Worm (Caenorhabditis elegans) whole organism, young adult: ENCODE results near the gene polq-1.
A peak's percentile ranks its signal among the peaks of the same experiment; 100 is the strongest.

ENCODE experiments used
- B0336.3 ChIP-seq: fragments of 200-800 bp; sonication (Bioruptor generic); IDR thresholded peaks from 2 replicates; pipeline ENCODE4 v1.3.6; 2022; ENCODE audit warnings: missing genetic modification characterization, missing compliant biosample characterization
- D2030.7 ChIP-seq: fragments of 200-800 bp; sonication (Bioruptor generic); IDR thresholded peaks from 2 replicates; pipeline ENCODE4 v1.3.6; 2022; ENCODE audit warnings: missing genetic modification reagents, missing genetic modification characterization, missing compliant biosample characterization
- F22D6.2 ChIP-seq: sonication (generic microtip); optimal IDR thresholded peaks from 2 replicates; lab custom pipeline; 2016; ENCODE audit warnings: mild to moderate bottlenecking, missing genetic modification characterization, missing compliant biosample characterization
- F33H1.4 ChIP-seq: fragments of 200-800 bp; sonication (Bioruptor generic); IDR thresholded peaks from 2 replicates; pipeline ENCODE4 v1.3.6; 2022; ENCODE audit warnings: missing genetic modification reagents, missing genetic modification characterization, missing compliant biosample characterization
- F37B4.10 ChIP-seq: fragments of 200-800 bp; sonication (Bioruptor generic); IDR thresholded peaks from 2 replicates; pipeline ENCODE4 v1.3.6; 2022; ENCODE audit warnings: missing genetic modification characterization, missing compliant biosample characterization
- F57A8.1 ChIP-seq: fragments of 200-800 bp; sonication (Bioruptor generic); optimal IDR thresholded peaks from 2 replicates; lab custom pipeline; 2018; ENCODE audit warnings: mild to moderate bottlenecking, missing genetic modification characterization, moderate library complexity, missing compliant biosample characterization
- F57C9.4 ChIP-seq: sonication (generic microtip); optimal IDR thresholded peaks from 2 replicates; lab custom pipeline; 2017; ENCODE audit warnings: mild to moderate bottlenecking, missing genetic modification characterization, missing compliant biosample characterization
- K11D2.4 ChIP-seq: fragments of 200-800 bp; sonication (Bioruptor generic); IDR thresholded peaks from 2 replicates; pipeline ENCODE4 v1.3.6; 2022; ENCODE audit warnings: missing genetic modification reagents, missing genetic modification characterization, missing compliant biosample characterization
- Y53G8AR.9 ChIP-seq: fragments of 200-800 bp; sonication (Bioruptor generic); conservative IDR thresholded peaks from 2 replicates; pipeline ENCODE4 v1.3.6; 2022; ENCODE audit warnings: missing genetic modification reagents, missing genetic modification characterization, missing compliant biosample characterization
- Y56A3A.18 ChIP-seq: fragments of 200-800 bp; sonication (Bioruptor generic); IDR thresholded peaks from 2 replicates; pipeline ENCODE4 v1.3.6; 2022; ENCODE audit warnings: missing genetic modification reagents, missing genetic modification characterization, missing compliant biosample characterization
- attf-3 ChIP-seq: fragments of 200-800 bp; sonication (Bioruptor generic); conservative IDR thresholded peaks from 2 replicates; pipeline ENCODE4 v1.3.6; 2022; ENCODE audit warnings: missing genetic modification reagents, missing genetic modification characterization, missing compliant biosample characterization
- bed-2 ChIP-seq: fragments of 200-800 bp; sonication (Bioruptor generic); IDR thresholded peaks from 2 replicates; pipeline ENCODE4 v1.3.6; 2022; ENCODE audit warnings: missing genetic modification reagents, missing genetic modification characterization, missing compliant biosample characterization
- ceh-100 ChIP-seq: fragments of 200-800 bp; sonication (Bioruptor generic); IDR thresholded peaks from 2 replicates; pipeline ENCODE4 v1.3.6; 2022; ENCODE audit warnings: missing genetic modification reagents, missing genetic modification characterization, missing compliant biosample characterization
- ceh-40 ChIP-seq: fragments of 200-800 bp; sonication (Bioruptor generic); IDR thresholded peaks from 2 replicates; pipeline ENCODE4 v1.3.6; 2022; ENCODE audit warnings: missing genetic modification characterization, missing compliant biosample characterization
- dox-1 ChIP-seq: fragments of 200-800 bp; sonication (Bioruptor generic); IDR thresholded peaks from 2 replicates; pipeline ENCODE4 v1.3.6; 2022; ENCODE audit warnings: missing genetic modification reagents, missing genetic modification characterization, missing compliant biosample characterization
- dpl-1 ChIP-seq: fragments of 150-350 bp; optimal IDR thresholded peaks from 2 replicates; lab custom pipeline; 2014; ENCODE audit warnings: missing biosample characterization, missing genetic modification reagents, missing genetic modification characterization
- egrh-3 ChIP-seq: fragments of 200-800 bp; sonication (Bioruptor generic); IDR thresholded peaks from 2 replicates; pipeline ENCODE4 v1.3.6; 2022; ENCODE audit warnings: missing genetic modification reagents, missing genetic modification characterization, missing compliant biosample characterization
- let-607 ChIP-seq, 2 experiments: fragments of 200-800 bp in 1 of 2; sonication (Bioruptor generic) in 1 of 2; sonication (generic microtip) in 1 of 2; optimal IDR thresholded peaks; 2 replicates each; lab custom pipeline; 2016 to 2018; ENCODE audit warnings: mild to moderate bottlenecking in 2 of 2, missing compliant biosample characterization in 2 of 2, missing genetic modification characterization in 2 of 2, moderate library complexity in 2 of 2, missing genotype in 1 of 2
- lin-54 ChIP-seq: fragments of 200-800 bp; sonication (Bioruptor generic); optimal IDR thresholded peaks from 2 replicates; lab custom pipeline; 2018; ENCODE audit warnings: mild to moderate bottlenecking, missing genetic modification characterization, missing compliant biosample characterization
- lsy-27 ChIP-seq: sonication (generic microtip); optimal IDR thresholded peaks from 2 replicates; lab custom pipeline; 2017; ENCODE audit warnings: missing genetic modification characterization, mild to moderate bottlenecking, missing compliant biosample characterization, antibody characterized with exemption, missing genotype, borderline replicate concordance; ENCODE audit not compliant: insufficient read depth
- madf-6 ChIP-seq: fragments of 200-800 bp; sonication (Bioruptor generic); IDR thresholded peaks from 2 replicates; pipeline ENCODE4 v1.3.6; 2022; ENCODE audit warnings: missing genetic modification reagents, missing genetic modification characterization, missing compliant biosample characterization
- mes-4 ChIP-seq: sonication (generic microtip); optimal IDR thresholded peaks from 2 replicates; lab custom pipeline; 2016; ENCODE audit warnings: missing genotype, missing genetic modification characterization, missing compliant biosample characterization
- nfya-2 ChIP-seq: fragments of 200-800 bp; sonication (Bioruptor generic); IDR thresholded peaks from 2 replicates; pipeline ENCODE4 v1.3.6; 2022; ENCODE audit warnings: missing genetic modification reagents, missing genetic modification characterization, missing compliant biosample characterization
- nhr-27 ChIP-seq: fragments of 200-800 bp; sonication (Bioruptor generic); optimal IDR thresholded peaks from 2 replicates; lab custom pipeline; 2018; ENCODE audit warnings: mild to moderate bottlenecking, missing genetic modification characterization, moderate library complexity, missing compliant biosample characterization
- nhr-80 ChIP-seq: sonication (generic microtip); optimal IDR thresholded peaks from 2 replicates; lab custom pipeline; 2016; ENCODE audit warnings: missing genetic modification characterization, missing compliant biosample characterization
- rcor-1 ChIP-seq: fragments of 200-800 bp; sonication (Bioruptor generic); IDR thresholded peaks from 2 replicates; pipeline ENCODE4 v1.3.6; 2022; ENCODE audit warnings: missing genetic modification reagents, missing genetic modification characterization, missing compliant biosample characterization
- rpc-1 ChIP-seq, 2 experiments: fragments of 150-350 bp in 1 of 2; sonication (generic microtip) in 1 of 2; optimal IDR thresholded peaks; 2 replicates each; lab custom pipeline; 2014 to 2018; ENCODE audit warnings: missing biosample characterization in 1 of 2, missing genetic modification characterization in 1 of 2, missing genetic modification reagents in 1 of 2, missing genotype in 1 of 2
- sdz-38 ChIP-seq: sonication (generic microtip); optimal IDR thresholded peaks from 2 replicates; lab custom pipeline; 2016; ENCODE audit warnings: missing genotype, missing genetic modification characterization, missing compliant biosample characterization
- sea-2 ChIP-seq: fragments of 200-800 bp; sonication (Bioruptor generic); IDR thresholded peaks from 2 replicates; pipeline ENCODE4 v1.3.6; 2022; ENCODE audit warnings: missing genetic modification characterization, missing compliant biosample characterization
- snpc-1.1 ChIP-seq: sonication (generic microtip); optimal IDR thresholded peaks from 2 replicates; lab custom pipeline; 2017; ENCODE audit warnings: missing genetic modification characterization, mild to moderate bottlenecking, missing compliant biosample characterization, antibody characterized with exemption, moderate library complexity, missing genotype, missing genetic modification reagents; ENCODE audit not compliant: insufficient read depth
- snpc-4 ChIP-seq, 5 experiments: fragments of 150-350 bp in 1 of 5; sonication (generic microtip) in 4 of 5; optimal IDR thresholded peaks; 2 replicates each; lab custom pipeline; 2014 to 2018; ENCODE audit warnings: missing genetic modification characterization in 5 of 5, missing biosample characterization in 3 of 5, antibody characterized with exemption in 2 of 5, mild to moderate bottlenecking in 2 of 5, missing compliant biosample characterization in 2 of 5, missing genotype in 2 of 5, moderate library complexity in 2 of 5, missing genetic modification reagents in 1 of 5
- somi-1 ChIP-seq: fragments of 200-800 bp; sonication (Bioruptor generic); optimal IDR thresholded peaks from 2 replicates; lab custom pipeline; 2018; ENCODE audit warnings: mild to moderate bottlenecking, missing genetic modification characterization, missing compliant biosample characterization
- tlf-1 ChIP-seq: fragments of 200-800 bp; sonication (Bioruptor generic); optimal IDR thresholded peaks from 2 replicates; lab custom pipeline; 2018; ENCODE audit warnings: mild to moderate bottlenecking, missing genetic modification characterization, missing compliant biosample characterization
- unc-62 ChIP-seq: fragments of 150-350 bp; optimal IDR thresholded peaks from 2 replicates; lab custom pipeline; 2014; ENCODE audit warnings: missing biosample characterization, missing genetic modification reagents, missing genetic modification characterization
- xnd-1 ChIP-seq: sonication (generic microtip); optimal IDR thresholded peaks from 2 replicates; lab custom pipeline; 2016; ENCODE audit warnings: missing genotype, missing genetic modification reagents, missing genetic modification characterization, missing compliant biosample characterization
- zim-3 ChIP-seq: sonication (generic microtip); optimal IDR thresholded peaks from 2 replicates; lab custom pipeline; 2017; ENCODE audit warnings: mild to moderate bottlenecking, missing genetic modification characterization, moderate library complexity, missing compliant biosample characterization
- ztf-28 ChIP-seq: fragments of 200-800 bp; sonication (Bioruptor generic); IDR thresholded peaks from 2 replicates; pipeline ENCODE4 v1.3.6; 2022; ENCODE audit warnings: missing genetic modification reagents, missing genetic modification characterization, missing compliant biosample characterization

polq-1 gene

DNA sequence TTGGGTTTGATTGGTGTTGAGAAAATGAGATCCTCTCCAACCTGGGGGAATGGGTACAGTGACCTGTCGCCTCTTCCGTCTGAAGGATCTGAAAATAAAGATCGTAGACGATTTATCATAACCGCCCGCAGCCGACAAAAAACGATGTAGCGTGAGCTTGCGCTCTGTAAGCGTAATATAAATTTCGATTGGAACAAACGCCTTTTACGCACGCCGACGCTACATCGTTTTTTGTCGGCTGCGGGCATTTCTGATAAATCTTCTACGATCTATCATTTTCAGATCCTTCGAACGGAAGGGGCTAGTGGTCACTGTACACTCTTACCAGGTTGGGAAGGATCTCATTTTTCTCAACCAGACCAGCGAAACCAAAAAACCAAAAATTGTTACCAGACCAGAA is 54.6 kb downstream of the polq-1 start:
- TF ChIP-seq xnd-1 (tag; lab: Kevin White, UChicago) (no peak), lsy-27 (tag; lab: Kevin White, UChicago) (no peak), ceh-100 (no peak), D2030.7 (GFP tag; lab: Robert Waterston, UW) (no peak), snpc-4 (GFP tag; optimal IDR thresholded peaks at IDR 0.05; lab: Kevin White, UChicago) (no peak), snpc-4 (tag; optimal IDR thresholded peaks at IDR 0.05; lab: Kevin White, UChicago) (peak in 3 of 4 experiments; percentile 70 to 90 (median 90)), attf-3 (no peak), let-607 (tag; optimal IDR thresholded peaks at IDR 0.05; lab: Kevin White, UChicago) (no peak), nhr-80 (tag; lab: Kevin White, UChicago) (no peak), tlf-1 (GFP tag; lab: Kevin White, UChicago) (no peak), snpc-1.1 (tag; lab: Kevin White, UChicago) (peak; percentile 70), F57C9.4 (tag; lab: Kevin White, UChicago) (no peak)

DNA sequence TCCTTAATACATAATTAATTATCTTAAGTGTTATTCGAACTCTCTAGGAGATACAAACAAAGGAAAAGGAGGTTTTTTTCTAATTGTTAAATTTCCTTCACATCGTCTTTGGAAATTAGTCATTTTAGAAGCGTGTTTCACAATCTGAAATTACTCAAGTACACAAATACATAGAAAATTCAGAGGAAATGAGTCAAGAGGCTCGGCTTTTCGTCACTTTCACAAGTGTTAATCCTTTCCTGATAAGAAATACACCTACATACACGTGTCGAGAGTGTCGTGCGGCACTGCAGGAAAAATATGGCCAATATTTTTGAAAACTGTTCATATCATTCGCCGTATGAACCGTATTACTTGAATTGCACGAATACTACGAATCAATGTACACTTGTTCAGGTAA is 55.8 kb downstream of the polq-1 start, which contains the start of gene B0244.4:
TSS of gene B0244.4 (plus strand) at position 301 of the 400 bp plus-strand sequence.
- TF ChIP-seq bed-2 (GFP tag; lab: Robert Waterston, UW), result no peak
- no peak for TF ChIP-seq egrh-3 (GFP tag; lab: Robert Waterston, UW)
- TF ChIP-seq somi-1 (GFP tag; lab: Kevin White, UChicago), result no peak
- TF ChIP-seq snpc-4 (GFP tag; optimal IDR thresholded peaks at IDR 0.05; lab: Kevin White, UChicago), result no peak
- TF ChIP-seq snpc-4 (tag; optimal IDR thresholded peaks at IDR 0.05; lab: Kevin White, UChicago), result no peak
- no peak for TF ChIP-seq lsy-27 (tag; lab: Kevin White, UChicago)
- no peak for TF ChIP-seq sdz-38 (tag; lab: Kevin White, UChicago)
- TF ChIP-seq zim-3 (tag; lab: Kevin White, UChicago), result no peak
- no peak for TF ChIP-seq lin-54 (GFP tag; lab: Kevin White, UChicago)
- no peak for TF ChIP-seq Y53G8AR.9 (GFP tag; lab: Robert Waterston, UW)
- TF ChIP-seq madf-6 (GFP tag; lab: Robert Waterston, UW), result no peak
- TF ChIP-seq ztf-28 (GFP tag; lab: Robert Waterston, UW), result no peak
- TF ChIP-seq nfya-2 (GFP tag; lab: Robert Waterston, UW), result no peak
- no peak for TF ChIP-seq dpl-1 (GFP tag; lab: Kevin White, UChicago)
- no peak for TF ChIP-seq rpc-1 (optimal IDR thresholded peaks at IDR 0.05; lab: Kevin White, UChicago)
- TF ChIP-seq rpc-1 (tag; optimal IDR thresholded peaks at IDR 0.05; lab: Kevin White, UChicago), result no peak
- TF ChIP-seq sea-2 (GFP tag; lab: Robert Waterston, UW), result no peak
- no peak for TF ChIP-seq rcor-1
- no peak for TF ChIP-seq F22D6.2
- TF ChIP-seq Y56A3A.18 (GFP tag; lab: Robert Waterston, UW), result no peak
- no peak for TF ChIP-seq nhr-27
- no peak for TF ChIP-seq B0336.3 (GFP tag; lab: Robert Waterston, UW)

DNA sequence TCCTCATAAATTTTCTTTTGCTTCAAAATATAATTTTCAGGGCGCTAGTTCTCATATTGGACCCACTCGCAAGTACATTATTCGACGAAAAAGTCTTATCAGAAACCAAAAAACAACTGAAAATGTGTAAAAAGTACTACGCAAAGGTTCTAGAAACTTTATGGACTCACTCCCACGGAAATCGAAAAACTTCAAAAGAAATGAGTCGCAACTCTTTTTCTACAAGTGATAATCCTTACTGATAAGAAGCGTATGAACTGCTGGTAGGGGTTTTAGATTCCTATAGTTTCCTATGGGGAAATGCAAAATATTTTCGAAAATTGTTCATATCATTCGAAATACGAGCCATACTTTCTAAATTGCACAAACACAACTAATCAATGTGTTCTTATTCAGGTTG is 58.4 kb downstream of the polq-1 start, which contains the start of gene B0244.5:
TSS of gene B0244.5 (plus strand) at position 301 of the 400 bp plus-strand sequence.
- no peak for TF ChIP-seq ceh-40 (GFP tag; lab: Robert Waterston, UW)
- TF ChIP-seq snpc-4 (GFP tag; optimal IDR thresholded peaks at IDR 0.05; lab: Kevin White, UChicago), result no peak
- no peak for TF ChIP-seq snpc-4 (tag; optimal IDR thresholded peaks at IDR 0.05; lab: Kevin White, UChicago)
- TF ChIP-seq unc-62, result no peak
- TF ChIP-seq F57A8.1 (GFP tag; lab: Kevin White, UChicago), result no peak
- no peak for TF ChIP-seq mes-4 (tag; lab: Kevin White, UChicago)
- no peak for TF ChIP-seq dox-1 (GFP tag; lab: Robert Waterston, UW)
- TF ChIP-seq nhr-80 (tag; lab: Kevin White, UChicago), result no peak
- no peak for TF ChIP-seq F37B4.10 (GFP tag; lab: Robert Waterston, UW)
- TF ChIP-seq K11D2.4, result no peak
- no peak for TF ChIP-seq egrh-3 (GFP tag; lab: Robert Waterston, UW)
- no peak for TF ChIP-seq F33H1.4 (GFP tag; lab: Robert Waterston, UW)
